Worm (Caenorhabditis elegans) whole organism, late embryonic: ENCODE results near the gene ugt-20.

ENCODE experiments used
- ama-1 ChIP-seq: fragments of 150-350 bp; optimal IDR thresholded peaks from 2 replicates; lab custom pipeline; 2014
- dmd-4 ChIP-seq: sonication (generic microtip); optimal IDR thresholded peaks from 2 replicates; lab custom pipeline; 2016; ENCODE audit warnings: borderline replicate concordance, missing genetic modification characterization, missing compliant biosample characterization
- fkh-10 ChIP-seq: fragments of 150-350 bp; optimal IDR thresholded peaks from 2 replicates; lab custom pipeline; 2014; ENCODE audit warnings: missing biosample characterization, missing genetic modification reagents, missing genetic modification characterization
- gmeb-2 ChIP-seq: sonication (generic microtip); optimal IDR thresholded peaks from 2 replicates; lab custom pipeline; 2016; ENCODE audit warnings: missing genetic modification characterization, inconsistent platforms, missing compliant biosample characterization
- nhr-11 ChIP-seq: fragments of 150-350 bp; optimal IDR thresholded peaks from 2 replicates; lab custom pipeline; 2014; ENCODE audit warnings: missing biosample characterization, missing genetic modification characterization
- pag-3 ChIP-seq: sonication (generic microtip); optimal IDR thresholded peaks from 2 replicates; lab custom pipeline; 2016; ENCODE audit warnings: missing compliant biosample characterization, missing genetic modification characterization, borderline replicate concordance
- pha-4 ChIP-seq: fragments of 150-350 bp; optimal IDR thresholded peaks from 2 replicates; lab custom pipeline; 2018; ENCODE audit warnings: missing biosample characterization, missing genetic modification reagents, missing genetic modification characterization
- unc-42 ChIP-seq: sonication (generic microtip); optimal IDR thresholded peaks from 2 replicates; lab custom pipeline; 2016; ENCODE audit warnings: missing genotype, missing genetic modification characterization, missing compliant biosample characterization

- TF ChIP-seq dmd-4 (no peak), unc-42 (tag; lab: Kevin White, UChicago) (no peak), pag-3 (tag; lab: Kevin White, UChicago) (no peak), nhr-11 (tag; lab: Kevin White, UChicago) (no peak), pha-4 (tag; lab: Kevin White, UChicago) (no peak), gmeb-2 (no peak), ama-1 (lab: Kevin White, UChicago) (no peak), fkh-10 (no peak)
These were observed 8.9 kb upstream of the ugt-20 start, which contains the start of gene K08B4.7 for ce11 chrIV:6092313-6092712.
